Worm (Caenorhabditis elegans) whole organism, L1 larva: ENCODE data around the gene col-174.

ENCODE experiments used
- C34B4.2 ChIP-seq: sonication (generic microtip); optimal IDR thresholded peaks from 2 replicates; lab custom pipeline; 2017; ENCODE audit warnings: mild to moderate bottlenecking, missing genetic modification characterization, missing compliant biosample characterization
- F16B12.6 ChIP-seq: fragments of 150-350 bp; optimal IDR thresholded peaks from 2 replicates; lab custom pipeline; 2014; ENCODE audit warnings: missing biosample characterization, missing genetic modification characterization
- Y116A8C.19 ChIP-seq: sonication (generic microtip); optimal IDR thresholded peaks from 2 replicates; lab custom pipeline; 2016; ENCODE audit warnings: missing compliant biosample characterization, missing genetic modification characterization, borderline replicate concordance
- blmp-1 ChIP-seq: fragments of 150-350 bp; optimal IDR thresholded peaks from 2 replicates; lab custom pipeline; 2014; ENCODE audit warnings: missing biosample characterization, missing genetic modification characterization
- ceh-82 ChIP-seq, 3 experiments: fragments of 150-350 bp in 1 of 3; sonication (generic microtip) in 2 of 3; optimal IDR thresholded peaks; 2 replicates each; lab custom pipeline; 2014 to 2017; ENCODE audit warnings: missing biosample characterization in 3 of 3, missing genetic modification characterization in 3 of 3
- ceh-88 ChIP-seq: fragments of 200-800 bp; sonication (Bioruptor generic); IDR thresholded peaks from 2 replicates; pipeline ENCODE4 v1.3.6; 2022; ENCODE audit warnings: missing genetic modification characterization, missing compliant biosample characterization
- ceh-90 ChIP-seq: sonication (generic microtip); optimal IDR thresholded peaks from 2 replicates; lab custom pipeline; 2016; ENCODE audit warnings: missing genetic modification characterization, missing compliant biosample characterization
- dpl-1 ChIP-seq, 3 experiments: fragments of 150-350 bp in 2 of 3; sonication (generic microtip) in 1 of 3; optimal IDR thresholded peaks; 2 replicates each; lab custom pipeline; 2014 to 2017; ENCODE audit warnings: missing biosample characterization in 3 of 3, missing genetic modification characterization in 3 of 3, missing genetic modification reagents in 3 of 3
- egl-13 ChIP-seq: sonication (generic microtip); optimal IDR thresholded peaks from 2 replicates; lab custom pipeline; 2016; ENCODE audit warnings: missing genotype, missing genetic modification reagents, missing genetic modification characterization, missing compliant biosample characterization
- elt-2 ChIP-seq: sonication (generic microtip); optimal IDR thresholded peaks from 2 replicates; lab custom pipeline; 2016; ENCODE audit warnings: missing genetic modification characterization, mild to moderate bottlenecking, inconsistent platforms, missing compliant biosample characterization, missing genetic modification reagents
- fkh-4 ChIP-seq: sonication (generic microtip); optimal IDR thresholded peaks from 2 replicates; lab custom pipeline; 2016; ENCODE audit warnings: missing compliant biosample characterization, missing genetic modification characterization, borderline replicate concordance
- fkh-8 ChIP-seq: sonication (generic microtip); optimal IDR thresholded peaks from 2 replicates; lab custom pipeline; 2016; ENCODE audit warnings: mild to moderate bottlenecking, missing genetic modification characterization, missing compliant biosample characterization
- grh-1 ChIP-seq: fragments of 200-800 bp; sonication (Bioruptor generic); IDR thresholded peaks from 2 replicates; pipeline ENCODE4 v1.3.6; 2022; ENCODE audit warnings: missing genetic modification reagents, missing genetic modification characterization, missing compliant biosample characterization
- hlh-17 ChIP-seq: fragments of 200-800 bp; sonication (Bioruptor generic); optimal IDR thresholded peaks from 2 replicates; lab custom pipeline; 2018; ENCODE audit warnings: missing genetic modification characterization, mild to moderate bottlenecking, missing compliant biosample characterization, moderate library complexity, borderline replicate concordance
- hlh-4 ChIP-seq: sonication (generic microtip); optimal IDR thresholded peaks from 2 replicates; lab custom pipeline; 2016; ENCODE audit warnings: mild to moderate bottlenecking, missing genetic modification characterization, missing compliant biosample characterization
- jun-1 ChIP-seq: fragments of 150-350 bp; optimal IDR thresholded peaks from 2 replicates; lab custom pipeline; 2014; ENCODE audit warnings: missing biosample characterization, missing genetic modification reagents, missing genetic modification characterization
- lin-14 ChIP-seq: fragments of 200-800 bp; sonication (Bioruptor generic); optimal IDR thresholded peaks from 2 replicates; lab custom pipeline; 2018; ENCODE audit warnings: mild to moderate bottlenecking, missing genetic modification characterization, moderate library complexity, missing compliant biosample characterization
- lin-15B ChIP-seq: fragments of 150-350 bp; sonication (generic microtip); optimal IDR thresholded peaks from 3 replicates; lab custom pipeline; 2014; ENCODE audit warnings: missing biosample characterization, missing genetic modification characterization
- lin-39 ChIP-seq: fragments of 150-350 bp; optimal IDR thresholded peaks from 2 replicates; lab custom pipeline; 2014; ENCODE audit warnings: missing biosample characterization, missing genetic modification reagents, missing genetic modification characterization
- lir-3 ChIP-seq: sonication (generic microtip); optimal IDR thresholded peaks from 2 replicates; lab custom pipeline; 2016; ENCODE audit warnings: mild to moderate bottlenecking, missing genetic modification characterization, moderate library complexity, missing compliant biosample characterization; ENCODE audit not compliant: poor library complexity
- lsy-2 ChIP-seq, 2 experiments: fragments of 150-350 bp; optimal IDR thresholded peaks; 2 replicates each; lab custom pipeline; 2014; ENCODE audit warnings: missing biosample characterization in 2 of 2, missing genetic modification characterization in 2 of 2
- mab-9 ChIP-seq: fragments of 200-800 bp; sonication (Bioruptor generic); IDR thresholded peaks from 2 replicates; pipeline ENCODE4 v1.3.6; 2022; ENCODE audit warnings: missing genetic modification reagents, missing genetic modification characterization, missing compliant biosample characterization
- mep-1 ChIP-seq: fragments of 150-350 bp; optimal IDR thresholded peaks from 2 replicates; lab custom pipeline; 2014; ENCODE audit warnings: missing biosample characterization, missing genetic modification characterization
- nhr-12 ChIP-seq: sonication (generic microtip); optimal IDR thresholded peaks from 2 replicates; lab custom pipeline; 2017; ENCODE audit warnings: missing biosample characterization, missing genetic modification characterization
- nhr-19 ChIP-seq: fragments of 200-800 bp; sonication (Bioruptor generic); conservative IDR thresholded peaks from 2 replicates; pipeline ENCODE4 v1.3.6; 2022; ENCODE audit warnings: missing genetic modification characterization, missing compliant biosample characterization
- nhr-20 ChIP-seq: sonication (generic microtip); optimal IDR thresholded peaks from 2 replicates; lab custom pipeline; 2016; ENCODE audit warnings: mild to moderate bottlenecking, missing genetic modification characterization, missing compliant biosample characterization
- nhr-237 ChIP-seq: fragments of 150-350 bp; optimal IDR thresholded peaks from 2 replicates; lab custom pipeline; 2014; ENCODE audit warnings: missing biosample characterization, missing genetic modification characterization
- nhr-47 ChIP-seq: sonication (generic microtip); optimal IDR thresholded peaks from 2 replicates; lab custom pipeline; 2016; ENCODE audit warnings: mild to moderate bottlenecking, missing genetic modification characterization, moderate library complexity, missing compliant biosample characterization
- nhr-71 ChIP-seq: sonication (generic microtip); optimal IDR thresholded peaks from 2 replicates; lab custom pipeline; 2016; ENCODE audit warnings: mild to moderate bottlenecking, missing genetic modification characterization, moderate library complexity, missing compliant biosample characterization
- nhr-84 ChIP-seq: sonication (generic microtip); optimal IDR thresholded peaks from 2 replicates; lab custom pipeline; 2017; ENCODE audit warnings: missing biosample characterization, missing genetic modification characterization
- nhr-90 ChIP-seq: sonication (generic microtip); optimal IDR thresholded peaks from 2 replicates; lab custom pipeline; 2016; ENCODE audit warnings: mild to moderate bottlenecking, missing genetic modification characterization, missing compliant biosample characterization; ENCODE audit not compliant: poor library complexity
- pax-3 ChIP-seq: fragments of 200-800 bp; sonication (Bioruptor generic); optimal IDR thresholded peaks from 2 replicates; lab custom pipeline; 2018; ENCODE audit warnings: mild to moderate bottlenecking, missing genetic modification characterization, moderate library complexity, missing compliant biosample characterization
- pqm-1 ChIP-seq: sonication (generic microtip); optimal IDR thresholded peaks from 3 replicates; lab custom pipeline; 2017; ENCODE audit warnings: missing biosample characterization, missing genetic modification characterization
- rnt-1 ChIP-seq: sonication (generic microtip); optimal IDR thresholded peaks from 2 replicates; lab custom pipeline; 2016; ENCODE audit warnings: mild to moderate bottlenecking, missing genetic modification characterization, moderate library complexity, missing compliant biosample characterization
- snpc-4 ChIP-seq: fragments of 150-350 bp; optimal IDR thresholded peaks from 2 replicates; lab custom pipeline; 2014; ENCODE audit warnings: missing biosample characterization, missing genetic modification characterization
- snu-23 ChIP-seq: sonication (generic microtip); optimal IDR thresholded peaks from 2 replicates; lab custom pipeline; 2016; ENCODE audit warnings: missing genetic modification characterization, missing compliant biosample characterization
- sox-4 ChIP-seq: sonication (generic microtip); optimal IDR thresholded peaks from 2 replicates; lab custom pipeline; 2016; ENCODE audit warnings: missing genetic modification characterization, missing compliant biosample characterization
- sup-37 ChIP-seq: fragments of 200-800 bp; sonication (Bioruptor generic); optimal IDR thresholded peaks from 2 replicates; lab custom pipeline; 2018; ENCODE audit warnings: mild to moderate bottlenecking, missing genetic modification characterization, missing compliant biosample characterization
- swsn-7 ChIP-seq: sonication (generic microtip); optimal IDR thresholded peaks from 2 replicates; lab custom pipeline; 2016; ENCODE audit warnings: missing genetic modification characterization, missing compliant biosample characterization
- unc-62 ChIP-seq: fragments of 150-350 bp; optimal IDR thresholded peaks from 2 replicates; lab custom pipeline; 2014; ENCODE audit warnings: missing biosample characterization, missing genetic modification reagents, missing genetic modification characterization
- unc-86 ChIP-seq: sonication (generic microtip); optimal IDR thresholded peaks from 2 replicates; lab custom pipeline; 2016; ENCODE audit warnings: missing genetic modification characterization, missing compliant biosample characterization
- unc-98 ChIP-seq: fragments of 200-800 bp; sonication (Bioruptor generic); IDR thresholded peaks from 2 replicates; pipeline ENCODE4 v1.3.6; 2022; ENCODE audit warnings: missing genetic modification characterization, missing compliant biosample characterization
- vab-15 ChIP-seq: sonication (generic microtip); optimal IDR thresholded peaks from 2 replicates; lab custom pipeline; 2017; ENCODE audit warnings: missing genotype, mild to moderate bottlenecking, missing genetic modification characterization, missing compliant biosample characterization
- xbp-1 ChIP-seq: sonication (generic microtip); optimal IDR thresholded peaks from 2 replicates; lab custom pipeline; 2016; ENCODE audit warnings: missing genetic modification characterization, missing compliant biosample characterization
- ztf-4 ChIP-seq: fragments of 150-350 bp; optimal IDR thresholded peaks from 2 replicates; lab custom pipeline; 2014; ENCODE audit warnings: missing biosample characterization, missing genetic modification characterization

The col-174 gene

ce11 chrX:7569685-7570518 is 23.3 kb downstream of the col-174 start, which contains the start of gene apy-1 (continued):
- TF ChIP-seq hlh-4 (tag; lab: Kevin White, UChicago) (peak; percentile 29), elt-2 (tag; lab: Kevin White, UChicago) (peak; percentile 54), nhr-237 (tag; lab: Kevin White, UChicago) (no peak), nhr-71 (tag; lab: Kevin White, UChicago) (peak; percentile 50), unc-98 (GFP tag; lab: Robert Waterston, UW) (no peak), xbp-1 (tag; lab: Kevin White, UChicago) (peak; percentile 63), lir-3 (tag; lab: Kevin White, UChicago) (peak; percentile 61), fkh-4 (tag; lab: Kevin White, UChicago) (peak; percentile 24), ceh-90 (tag; lab: Kevin White, UChicago) (peak; percentile 59), nhr-20 (tag; lab: Kevin White, UChicago) (peak; percentile 31), nhr-12 (no peak), lsy-2 (tag; optimal IDR thresholded peaks at IDR 0.05; lab: Kevin White, UChicago) (peak; percentile 31 to 34), swsn-7 (peak; percentile 51), grh-1 (GFP tag; lab: Robert Waterston, UW) (no peak), unc-86 (peak; percentile 37), nhr-90 (peak; percentile 20), lin-15B (no peak), pax-3 (no peak), lin-14 (GFP tag; lab: Kevin White, UChicago) (peak; percentile 82), nhr-47 (peak; percentile 69), dpl-1 (GFP tag; optimal IDR thresholded peaks at IDR 0.05; lab: Kevin White, UChicago) (no peak), Y116A8C.19 (no peak), C34B4.2 (tag; lab: Kevin White, UChicago) (no peak), hlh-17 (GFP tag; lab: Kevin White, UChicago) (no peak), ceh-82 (tag; optimal IDR thresholded peaks at IDR 0.05; lab: Kevin White, UChicago) (peak in 2 of 3 experiments; percentile 2 to 3), mep-1 (tag; lab: Kevin White, UChicago) (peak; percentile 46), nhr-84 (no peak), pqm-1 (tag; lab: Kevin White, UChicago) (no peak), ztf-4 (tag; lab: Kevin White, UChicago) (no peak), nhr-19 (peak; percentile 13; the same call in 1 of the 2 replicates), snu-23 (GFP tag; lab: Kevin White, UChicago) (peak; percentile 23), rnt-1 (tag; lab: Kevin White, UChicago) (peak; percentile 69), ceh-88 (GFP tag; lab: Robert Waterston, UW) (0 out of 2 replicates have a peak, but pooled peaks have one; percentile 18), unc-62 (GFP tag; lab: Kevin White, UChicago) (no peak), sox-4 (tag; lab: Kevin White, UChicago) (peak; percentile 62), blmp-1 (tag; lab: Kevin White, UChicago) (peak; percentile 27)

- no peak for TF ChIP-seq mep-1 (tag; lab: Kevin White, UChicago)
- TF ChIP-seq snu-23 (GFP tag; lab: Kevin White, UChicago) = no peak
- TF ChIP-seq ztf-4 (tag; lab: Kevin White, UChicago) = no peak
- no peak for TF ChIP-seq F16B12.6 (tag; lab: Kevin White, UChicago)
- TF ChIP-seq xbp-1 (tag; lab: Kevin White, UChicago) = no peak
- no peak for TF ChIP-seq egl-13
- TF ChIP-seq vab-15 (tag; lab: Kevin White, UChicago) = no peak
- TF ChIP-seq grh-1 (GFP tag; lab: Robert Waterston, UW) = no peak
- no peak for TF ChIP-seq lin-39 (tag; lab: Kevin White, UChicago)
- TF ChIP-seq snpc-4 (tag; lab: Kevin White, UChicago) = no peak
- TF ChIP-seq jun-1 (tag; lab: Kevin White, UChicago) = no peak
- no peak for TF ChIP-seq sup-37 (GFP tag; lab: Kevin White, UChicago)
- TF ChIP-seq mab-9 (GFP tag; lab: Robert Waterston, UW) = no peak
- no peak for TF ChIP-seq unc-98 (GFP tag; lab: Robert Waterston, UW)
- TF ChIP-seq fkh-8 (tag; lab: Kevin White, UChicago) = no peak
Measured at ce11 chrX:7572057-7572456, 25.4 kb downstream of the col-174 start, which contains the start of gene pcyt-1. pcyt-1 (plus strand) TSS chrX:7572357.
